Worm (Caenorhabditis elegans) whole organism, young adult: ENCODE data around the gene Y43F8B.25.

Experiments
- Y53G8AR.9 ChIP-seq: fragments of 200-800 bp; sonication (Bioruptor generic); conservative IDR thresholded peaks from 2 replicates; pipeline ENCODE4 v1.3.6; 2022; ENCODE audit warnings: missing genetic modification reagents, missing genetic modification characterization, missing compliant biosample characterization
- mes-4 ChIP-seq: sonication (generic microtip); optimal IDR thresholded peaks from 2 replicates; lab custom pipeline; 2016; ENCODE audit warnings: missing genotype, missing genetic modification characterization, missing compliant biosample characterization
- snpc-4 ChIP-seq, 5 experiments: fragments of 150-350 bp in 1 of 5; sonication (generic microtip) in 4 of 5; optimal IDR thresholded peaks; 2 replicates each; lab custom pipeline; 2014 to 2018; ENCODE audit warnings: missing genetic modification characterization in 5 of 5, missing biosample characterization in 3 of 5, antibody characterized with exemption in 2 of 5, mild to moderate bottlenecking in 2 of 5, missing compliant biosample characterization in 2 of 5, missing genotype in 2 of 5, moderate library complexity in 2 of 5, missing genetic modification reagents in 1 of 5
- unc-130 ChIP-seq: sonication (generic microtip); optimal IDR thresholded peaks from 2 replicates; lab custom pipeline; 2016; ENCODE audit warnings: missing genetic modification reagents, missing genetic modification characterization, missing compliant biosample characterization

DNA sequence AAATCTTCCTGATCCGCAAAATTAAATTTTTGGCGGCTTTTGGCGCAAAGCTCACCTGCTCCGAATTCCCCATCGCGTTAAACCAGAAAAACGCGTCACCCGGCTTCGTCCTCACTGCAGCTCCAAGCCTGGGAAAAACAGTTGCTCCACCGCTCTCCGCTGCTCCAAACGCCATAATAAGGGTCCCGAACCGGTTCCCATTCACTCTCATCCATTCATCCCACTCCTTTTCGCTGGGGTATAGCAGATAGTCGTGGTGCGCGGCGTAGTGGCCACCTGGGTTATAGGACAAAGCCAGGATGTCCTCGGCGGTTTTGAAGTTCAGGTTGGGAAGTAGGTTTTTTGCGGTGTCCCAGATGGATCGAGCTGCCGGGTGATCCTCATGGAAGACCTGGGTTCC, 48.2 kb downstream of the Y43F8B.25 start:
- no peak for TF ChIP-seq unc-130 (GFP tag; lab: Kevin White, UChicago)
- TF ChIP-seq snpc-4 (GFP tag; optimal IDR thresholded peaks at IDR 0.05; lab: Kevin White, UChicago) = no peak
- no peak for TF ChIP-seq snpc-4 (tag; optimal IDR thresholded peaks at IDR 0.05; lab: Kevin White, UChicago)
- TF ChIP-seq mes-4 = no peak
- no peak for TF ChIP-seq Y53G8AR.9 (GFP tag; lab: Robert Waterston, UW)
